Fruit fly (Drosophila melanogaster): ENCODE results near the gene CG43248.

CG43248 gene

DNA sequence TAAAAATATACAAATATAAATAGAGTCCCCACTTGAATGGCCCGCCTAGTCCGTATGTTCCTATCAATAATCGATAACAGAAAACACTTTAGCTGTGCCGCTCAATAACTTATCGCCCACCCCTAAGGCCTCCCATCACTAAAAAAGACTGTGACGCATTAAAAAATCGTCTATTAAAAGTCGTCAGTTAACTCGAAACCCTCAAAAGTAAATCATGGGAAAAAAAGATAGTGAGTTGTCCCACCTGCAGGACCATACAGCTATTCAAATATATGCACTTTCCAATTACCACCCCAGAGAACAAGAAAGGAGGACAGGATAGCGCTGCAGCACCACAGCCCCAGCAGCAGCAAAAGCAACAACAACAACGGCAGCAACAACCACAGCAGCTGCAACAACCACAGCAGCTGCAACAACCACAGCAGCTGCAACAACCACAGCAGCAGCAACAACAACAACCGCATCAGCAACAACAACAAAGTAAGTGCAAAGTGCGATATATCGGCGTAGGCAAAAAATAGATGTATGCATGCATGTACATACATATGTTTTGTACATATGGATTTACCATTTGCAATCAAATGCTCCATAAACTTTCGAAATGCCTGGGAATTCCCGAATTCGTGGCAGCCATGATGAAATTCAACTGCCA is 22.8 kb upstream of the CG43248 start, which contains the start of gene AGO2 (continued):
- peak; percentile 81 for TF ChIP-seq Gug (GFP tag; IDR thresholded peaks at IDR 0.05)
- TF ChIP-seq CG1621 (tag; optimal IDR thresholded peaks at IDR 0.05), result peak; percentile 65
- peak; percentile 19 for TF ChIP-seq Met (GFP tag; optimal IDR thresholded peaks at IDR 0.05)
- peak; percentile 97 for TF ChIP-seq CG6276 (GFP tag; optimal IDR thresholded peaks at IDR 0.05)
- no peak for TF ChIP-seq CG31627 (GFP tag; optimal IDR thresholded peaks at IDR 0.05)
- no peak for TF ChIP-seq Hr39 (GFP tag; optimal IDR thresholded peaks at IDR 0.05)
- peak; percentile 44; the same call in 1 of the 2 replicates for TF ChIP-seq CG15336 (GFP tag; IDR thresholded peaks at IDR 0.05)
- TF ChIP-seq CG3919 (GFP tag; optimal IDR thresholded peaks at IDR 0.05), result peak; percentile 85
- TF ChIP-seq CG11902 (GFP tag; optimal IDR thresholded peaks at IDR 0.05), result no peak
- TF ChIP-seq Lpt (GFP tag; optimal IDR thresholded peaks at IDR 0.05), result peak; percentile 87
- TF ChIP-seq Eip93F (GFP tag; optimal IDR thresholded peaks at IDR 0.05), result no peak
- TF ChIP-seq CG6792 (GFP tag; optimal IDR thresholded peaks at IDR 0.05), result no peak
- TF ChIP-seq lz (GFP tag; optimal IDR thresholded peaks at IDR 0.05), result no peak
- peak; percentile 94 for TF ChIP-seq dsx (GFP tag; optimal IDR thresholded peaks at IDR 0.05; ENCODE audit: poor library complexity, severe bottlenecking)

DNA sequence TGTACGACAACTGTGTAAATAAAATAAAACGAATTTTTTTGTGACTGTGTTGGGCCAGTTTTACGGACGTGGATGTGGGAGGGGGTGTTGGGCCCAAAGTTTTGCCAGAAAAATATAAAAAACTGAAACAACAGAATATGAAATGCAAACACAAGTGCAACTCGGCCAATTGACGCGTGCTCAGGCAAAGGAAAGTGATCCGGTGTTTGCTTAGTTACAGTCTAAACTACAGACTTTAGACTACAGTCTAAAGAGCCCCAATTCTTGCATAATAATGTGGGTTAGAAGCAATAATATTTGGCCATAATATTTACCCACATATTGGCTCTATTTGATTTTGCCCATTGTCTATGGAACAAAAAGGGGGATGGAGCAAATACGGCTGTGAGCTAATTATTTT is 17.6 kb upstream of the CG43248 start:
- TF ChIP-seq Eip75B (GFP tag; optimal IDR thresholded peaks at IDR 0.05) (no peak), fkh (GFP tag; optimal IDR thresholded peaks at IDR 0.05) (peak; percentile 86), vri (GFP tag; optimal IDR thresholded peaks at IDR 0.05) (peak; percentile 50)

DNA sequence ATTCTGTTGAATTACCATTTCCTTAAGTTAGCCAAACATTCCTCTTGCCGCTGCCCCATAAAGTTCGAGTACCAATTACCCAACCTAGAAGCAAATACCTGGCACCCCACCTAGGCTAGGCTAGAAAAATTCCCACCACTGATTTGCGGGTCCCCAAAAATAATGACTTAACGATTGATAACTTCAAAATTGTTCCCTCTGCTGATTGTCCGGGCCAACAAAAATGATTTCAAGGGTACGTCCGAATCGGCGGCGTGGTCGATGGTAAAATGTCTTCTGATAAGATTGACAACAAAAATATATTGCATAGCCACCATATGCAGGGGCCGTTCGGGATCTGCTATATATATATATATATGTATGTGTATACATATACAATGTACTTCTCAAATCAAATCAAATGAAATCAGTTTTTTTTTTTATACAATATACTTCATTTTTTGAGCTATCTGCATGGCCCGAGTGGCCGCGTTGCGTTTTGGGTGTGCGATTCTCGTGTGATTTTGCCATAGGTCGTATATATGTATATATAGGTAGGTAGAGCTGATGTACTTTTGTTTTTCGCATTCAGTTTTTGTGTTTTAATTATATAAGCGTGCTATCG is 16.0 kb upstream of the CG43248 start:
- TF ChIP-seq CG4318 (GFP tag; optimal IDR thresholded peaks at IDR 0.05) (no peak), vri (GFP tag; optimal IDR thresholded peaks at IDR 0.05) (peak; percentile 94)

DNA sequence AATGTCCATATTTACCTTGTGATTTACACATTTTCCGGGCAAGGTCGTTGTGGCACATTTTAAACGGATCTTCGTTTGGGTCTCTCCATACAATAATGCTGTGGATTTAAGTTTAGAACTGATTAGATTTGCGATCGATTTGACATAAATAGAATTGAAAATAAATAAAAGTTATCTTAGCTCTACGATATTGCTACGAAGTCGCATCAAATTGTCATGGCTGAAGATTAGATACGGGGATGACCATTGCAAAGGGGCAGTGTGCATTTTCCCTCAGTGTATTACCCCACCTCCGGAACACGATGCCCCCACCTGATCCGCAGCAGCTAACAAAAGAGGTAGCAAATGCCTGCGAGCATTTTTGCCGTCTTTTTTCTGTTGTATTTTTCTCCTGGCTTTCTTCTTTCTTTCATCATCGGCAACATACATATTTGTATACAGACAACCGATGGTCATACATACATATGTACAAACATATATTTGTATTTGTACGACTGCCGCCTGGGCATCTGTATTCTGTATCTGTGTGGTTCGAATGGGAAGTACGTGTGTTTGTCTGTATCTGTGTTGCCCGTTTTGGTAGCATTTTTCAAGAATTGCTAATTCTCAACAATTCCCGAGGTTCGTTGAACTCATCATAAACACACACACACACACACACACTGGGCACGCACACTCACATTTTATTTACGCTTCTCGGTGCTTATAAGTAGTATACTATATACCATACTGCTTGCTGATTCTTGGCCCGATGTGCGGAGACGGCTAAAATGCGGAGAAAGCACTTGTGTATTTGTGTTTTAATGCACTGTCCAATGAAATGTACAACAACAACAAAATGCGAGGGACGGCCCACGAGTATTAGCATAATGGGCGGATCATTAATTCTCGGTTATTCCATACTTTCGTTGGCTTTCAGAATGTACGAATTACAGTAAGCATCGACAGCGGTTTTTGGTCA is 13.5 kb upstream of the CG43248 start:
- TF ChIP-seq fkh (GFP tag; optimal IDR thresholded peaks at IDR 0.05) (peak; percentile 33), CG6808 (GFP tag; optimal IDR thresholded peaks at IDR 0.05) (no peak), CG6163 (GFP tag; IDR thresholded peaks at IDR 0.05) (no peak), Hr38 (GFP tag; optimal IDR thresholded peaks at IDR 0.05) (no peak), CG16779 (tag; optimal IDR thresholded peaks at IDR 0.05) (no peak), salr (GFP tag; optimal IDR thresholded peaks at IDR 0.05) (peak in 1 of 2 experiments; percentile 43), CG8632 (GFP tag; optimal IDR thresholded peaks at IDR 0.05) (no peak), esn (GFP tag; optimal IDR thresholded peaks at IDR 0.05) (peak; percentile 59), CG11762 (GFP tag; optimal IDR thresholded peaks at IDR 0.05; ENCODE audit: insufficient read depth) (no peak), Hr39 (GFP tag; optimal IDR thresholded peaks at IDR 0.05) (peak; percentile 68), fd85E (GFP tag; optimal IDR thresholded peaks at IDR 0.05) (no peak), topi (GFP tag; optimal IDR thresholded peaks at IDR 0.05) (peak; percentile 57), ss (GFP tag; optimal IDR thresholded peaks at IDR 0.05) (no peak), Met (GFP tag; optimal IDR thresholded peaks at IDR 0.05) (peak; percentile 65), CG7368 (GFP tag; optimal IDR thresholded peaks at IDR 0.05) (no peak), CG9139 (GFP tag; optimal IDR thresholded peaks at IDR 0.05) (no peak), Sox15 (GFP tag; optimal IDR thresholded peaks at IDR 0.05) (no peak), vri (GFP tag; optimal IDR thresholded peaks at IDR 0.05) (peak; percentile 32), Eip78C (GFP tag) (peak; percentile 59), achi (GFP tag; optimal IDR thresholded peaks at IDR 0.05) (no peak), CG4318 (GFP tag; optimal IDR thresholded peaks at IDR 0.05) (peak; percentile 50), CG10631 (GFP tag; optimal IDR thresholded peaks at IDR 0.05) (peak; percentile 44), CG15336 (GFP tag; IDR thresholded peaks at IDR 0.05) (no peak), CG3919 (GFP tag; optimal IDR thresholded peaks at IDR 0.05) (peak; percentile 6), pdm3 (GFP tag; optimal IDR thresholded peaks at IDR 0.05) (peak; percentile 7), Hr4 (GFP tag; optimal IDR thresholded peaks at IDR 0.05) (peak; percentile 61), CG6276 (GFP tag; optimal IDR thresholded peaks at IDR 0.05) (no peak), OdsH (GFP tag; optimal IDR thresholded peaks at IDR 0.05) (peak; percentile 33), lz (GFP tag; optimal IDR thresholded peaks at IDR 0.05) (peak; percentile 53), eg (GFP tag; IDR thresholded peaks at IDR 0.05) (no peak), fd59A (GFP tag; optimal IDR thresholded peaks at IDR 0.05) (no peak), CG34406 (GFP tag; optimal IDR thresholded peaks at IDR 0.05) (peak; percentile 19)

Measured in whole organism, prepupa.